Worm (Caenorhabditis elegans): Measurements from ENCODE around the gene mam-3.

DNA sequence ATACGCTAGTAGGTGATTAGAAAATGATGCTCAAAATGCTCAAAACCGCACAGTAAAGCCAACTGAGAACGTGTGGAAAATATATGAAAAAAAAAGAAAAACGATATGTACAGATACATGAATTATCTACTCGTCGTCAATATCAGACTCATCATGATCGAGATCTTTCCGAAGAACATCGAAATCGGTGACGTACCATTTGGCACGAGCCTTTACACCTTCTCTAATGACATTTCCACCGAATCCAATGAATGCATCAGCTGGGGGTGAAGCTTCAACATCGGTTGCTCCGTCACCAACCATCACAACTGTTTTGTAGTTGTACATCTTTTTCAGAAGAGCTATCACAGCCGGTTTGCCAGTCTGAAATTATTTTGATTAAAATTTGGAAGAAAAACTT lies 55.9 kb downstream of the mam-3 start:
- TF ChIP-seq lin-13 (GFP tag; optimal IDR thresholded peaks at IDR 0.05) (no peak), egl-43 (GFP tag; IDR thresholded peaks at IDR 0.05) (peak; percentile 67), ceh-32 (tag; optimal IDR thresholded peaks at IDR 0.05; ENCODE audit: poor library complexity) (no peak), T26A8.4 (GFP tag; IDR thresholded peaks at IDR 0.05) (no peak)
